Fruit fly (Drosophila melanogaster) whole organism, wandering third instar larva: ENCODE data around the gene CG18754.

ENCODE experiments used
- Abd-B ChIP-seq: fragments of >200 bp; optimal IDR thresholded peaks from 2 replicates; lab custom pipeline; 2017; ENCODE audit warnings: missing biosample characterization, missing genetic modification characterization
- GATAd ChIP-seq: sonication (Bioruptor generic); optimal IDR thresholded peaks from 2 replicates; lab custom pipeline; 2016; ENCODE audit warnings: missing biosample characterization, missing genetic modification characterization
- Hr78 ChIP-seq: fragments of >200 bp; optimal IDR thresholded peaks from 2 replicates; lab custom pipeline; 2017; ENCODE audit warnings: missing biosample characterization, missing genetic modification characterization
- OdsH ChIP-seq: fragments of 200-800 bp; sonication (Bioruptor generic); optimal IDR thresholded peaks from 2 replicates; lab custom pipeline; 2016; ENCODE audit warnings: missing biosample characterization, mild to moderate bottlenecking, missing genetic modification characterization
- Rel ChIP-seq, 2 experiments: fragments of 200-800 bp; sonication (Bioruptor generic) in 1 of 2; optimal IDR thresholded peaks; 2 replicates in 1 of 2; 3 replicates in 1 of 2; lab custom pipeline; 2016 to 2019; ENCODE audit warnings: mild to moderate bottlenecking in 2 of 2, missing biosample characterization in 2 of 2, missing genetic modification characterization in 2 of 2, moderate library complexity in 1 of 2
- Vsx2 ChIP-seq: fragments of 200-300, 225-300 bp; sonication (Bioruptor generic); optimal IDR thresholded peaks from 2 replicates; lab custom pipeline; 2018; ENCODE audit warnings: missing biosample characterization, missing genetic modification characterization; ENCODE audit not compliant: partially characterized antibody
- br ChIP-seq: fragments of 200-800 bp; sonication (Bioruptor generic); optimal IDR thresholded peaks from 2 replicates; lab custom pipeline; 2016; ENCODE audit warnings: missing biosample characterization, missing genetic modification characterization
- brk ChIP-seq: fragments of 200-800 bp; sonication (Bioruptor generic); optimal IDR thresholded peaks from 2 replicates; lab custom pipeline; 2016; ENCODE audit warnings: missing biosample characterization, mild to moderate bottlenecking, missing genetic modification characterization
- dmrt93B ChIP-seq: fragments of 200-800 bp; sonication (Bioruptor generic); optimal IDR thresholded peaks from 2 replicates; lab custom pipeline; 2018; ENCODE audit warnings: missing biosample characterization, mild to moderate bottlenecking, missing genetic modification characterization
- psq ChIP-seq: fragments of 200-800 bp; sonication (Bioruptor generic); optimal IDR thresholded peaks from 3 replicates; lab custom pipeline; 2017; ENCODE audit warnings: missing biosample characterization, mild to moderate bottlenecking, missing genetic modification characterization, moderate library complexity
- rgr ChIP-seq: fragments of 200-800 bp; sonication (Bioruptor generic); optimal IDR thresholded peaks from 3 replicates; lab custom pipeline; 2016; ENCODE audit warnings: missing biosample characterization, mild to moderate bottlenecking, missing genetic modification characterization
- usp ChIP-seq: fragments of >200 bp; optimal IDR thresholded peaks from 2 replicates; lab custom pipeline; 2017; ENCODE audit warnings: missing biosample characterization, missing genetic modification characterization

dm6 chr3R:23735648-23736047, 51.8 kb downstream of the CG18754 start:
- TF ChIP-seq psq (GFP tag; lab: Kevin White, UChicago) (no peak), dmrt93B (GFP tag; lab: Kevin White, UChicago) (no peak), Hr78 (GFP tag; lab: Kevin White, UChicago) (no peak), br (no peak), usp (GFP tag; lab: Kevin White, UChicago) (no peak), Rel (GFP tag; optimal IDR thresholded peaks at IDR 0.05; lab: Kevin White, UChicago) (no peak), Rel (tag; optimal IDR thresholded peaks at IDR 0.05; lab: Kevin White, UChicago) (no peak), Vsx2 (no peak), Abd-B (no peak), GATAd (GFP tag; lab: Kevin White, UChicago) (no peak), brk (GFP tag; lab: Kevin White, UChicago) (no peak), OdsH (GFP tag; lab: Kevin White, UChicago) (no peak), rgr (GFP tag; lab: Kevin White, UChicago) (no peak)
